Worm (Caenorhabditis elegans): ENCODE data around the gene tric-1B.2.

DNA sequence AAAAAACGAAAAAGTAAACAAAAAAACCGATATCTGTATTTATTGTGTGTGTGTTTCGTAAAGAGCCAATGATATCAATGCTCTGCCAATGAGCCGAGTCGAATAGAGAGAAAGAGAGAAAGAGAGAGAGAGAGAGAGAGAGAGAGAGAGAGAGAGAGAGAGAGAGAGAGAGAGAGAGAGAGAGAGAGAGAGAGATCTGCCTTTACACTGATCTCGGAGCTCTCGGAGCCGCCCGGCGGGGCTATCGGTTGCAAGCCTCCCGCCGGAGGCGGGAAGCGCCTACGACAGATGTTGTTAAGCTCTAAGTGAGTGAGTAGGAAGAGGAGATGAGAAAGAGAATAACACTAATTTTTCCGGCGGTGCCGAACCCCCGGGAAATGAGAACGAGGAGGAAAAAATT, 10.3 kb downstream of the tric-1B.2 start:
- no peak for TF ChIP-seq nhr-77 (tag; optimal IDR thresholded peaks at IDR 0.05)
- TF ChIP-seq nhr-10 (tag; optimal IDR thresholded peaks at IDR 0.05) = no peak
- TF ChIP-seq ceh-16 (tag; optimal IDR thresholded peaks at IDR 0.05) = no peak
- TF ChIP-seq ceh-82 (tag; optimal IDR thresholded peaks at IDR 0.05) = no peak
- no peak for TF ChIP-seq nhr-12 (tag; optimal IDR thresholded peaks at IDR 0.05)
- no peak for TF ChIP-seq sma-9 (GFP tag; optimal IDR thresholded peaks at IDR 0.05)
- TF ChIP-seq sma-9 (tag; optimal IDR thresholded peaks at IDR 0.05) = no peak
- TF ChIP-seq ztf-11 (tag; optimal IDR thresholded peaks at IDR 0.05) = no peak
